Fruit fly (Drosophila melanogaster): ENCODE results near the gene CIAPIN1.

DNA sequence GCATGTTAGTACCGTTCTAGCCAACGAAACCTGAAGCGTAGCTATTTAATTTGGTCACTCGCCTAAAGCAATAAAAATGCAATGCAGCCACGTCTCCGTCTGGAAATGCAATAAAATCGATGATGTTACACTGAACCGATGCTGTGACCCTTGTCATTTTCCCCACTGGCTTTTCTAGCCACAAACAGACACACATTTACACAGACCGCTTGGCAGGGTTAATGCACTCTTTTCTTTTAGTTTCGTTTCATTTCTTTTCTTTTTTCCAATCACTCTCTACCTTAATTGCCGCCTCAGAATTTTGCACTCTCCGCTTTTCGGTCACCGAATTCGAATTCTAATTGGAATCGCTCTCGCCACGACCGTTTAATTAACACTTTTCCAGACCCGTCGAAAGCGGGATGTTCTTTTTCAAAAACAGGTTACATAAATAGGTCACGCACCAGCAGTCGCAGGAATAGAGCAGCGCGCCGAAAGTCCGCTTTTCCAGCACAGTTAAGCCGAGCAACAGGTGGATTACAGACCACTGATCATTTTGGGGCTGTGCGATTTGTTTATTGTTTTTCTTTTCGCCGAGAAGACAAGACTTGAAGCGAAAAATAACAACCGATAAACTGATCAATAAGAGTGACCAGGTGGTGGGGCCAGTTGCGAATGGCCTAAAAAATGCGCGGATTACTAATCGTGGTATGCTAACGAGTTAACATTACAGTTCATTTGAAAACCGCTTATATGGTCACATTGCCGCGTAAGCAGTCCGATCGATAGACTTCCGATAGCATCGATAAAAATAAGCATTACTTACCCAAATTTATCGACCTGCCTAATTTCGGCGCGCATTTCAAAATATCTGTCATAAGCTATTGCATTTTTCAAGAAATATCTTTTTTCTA is 18.8 kb upstream of the CIAPIN1 start, which contains the start of gene ck:
- no peak for TF ChIP-seq CG33017 (tag; optimal IDR thresholded peaks at IDR 0.05)
- no peak for TF ChIP-seq kay (GFP tag; ENCODE audit: borderline replicate concordance)
- no peak for TF ChIP-seq Clk (GFP tag; optimal IDR thresholded peaks at IDR 0.05)
- no peak for TF ChIP-seq CG7101 (tag; optimal IDR thresholded peaks at IDR 0.05)
- TF ChIP-seq CG11617 (GFP tag; optimal IDR thresholded peaks at IDR 0.05) = no peak
- no peak for TF ChIP-seq Mnt (GFP tag; optimal IDR thresholded peaks at IDR 0.05)
- TF ChIP-seq CG12768 (GFP tag; optimal IDR thresholded peaks at IDR 0.05) = no peak
- TF ChIP-seq cnc (optimal IDR thresholded peaks at IDR 0.05) = no peak
- TF ChIP-seq cic (GFP tag; optimal IDR thresholded peaks at IDR 0.05) = no peak
- no peak for TF ChIP-seq CG1620 (GFP tag; optimal IDR thresholded peaks at IDR 0.05)
